Fruit fly (Drosophila melanogaster) whole organism, embryonic: ENCODE data around the gene LSm3.

Source experiments
- CG11247 ChIP-seq: fragments of 200-800 bp; sonication (Bioruptor generic); IDR thresholded peaks from 2 replicates; pipeline ENCODE4 v1.3.6; 2022; ENCODE audit warnings: missing biosample characterization, missing genetic modification characterization
- CG11723 ChIP-seq: fragments of 200-800 bp; sonication (Bioruptor generic); optimal IDR thresholded peaks from 2 replicates; lab custom pipeline; 2017; ENCODE audit warnings: missing biosample characterization, mild to moderate bottlenecking, missing genetic modification characterization
- CG12769 ChIP-seq: fragments of 200-800 bp; sonication (Bioruptor generic); optimal IDR thresholded peaks from 2 replicates; lab custom pipeline; 2019; ENCODE audit warnings: missing biosample characterization, mild to moderate bottlenecking, missing genetic modification characterization, moderate library complexity
- CG15514 ChIP-seq: fragments of 200-800 bp; sonication (Bioruptor generic); optimal IDR thresholded peaks from 3 replicates; lab custom pipeline; 2017; ENCODE audit warnings: missing biosample characterization, missing genetic modification characterization, mild to moderate bottlenecking, moderate library complexity, missing genetic modification reagents
- CG16863 ChIP-seq: fragments of 200-800 bp; sonication (Bioruptor generic); optimal IDR thresholded peaks from 3 replicates; lab custom pipeline; 2016; ENCODE audit warnings: missing biosample characterization, missing genetic modification characterization
- CG17912 ChIP-seq: fragments of 200-800 bp; sonication (Bioruptor generic); optimal IDR thresholded peaks from 2 replicates; lab custom pipeline; 2018; ENCODE audit warnings: missing biosample characterization, mild to moderate bottlenecking, missing genetic modification characterization
- CG18262 ChIP-seq: fragments of 200-800 bp; optimal IDR thresholded peaks from 3 replicates; lab custom pipeline; 2019; ENCODE audit warnings: missing biosample characterization, mild to moderate bottlenecking, missing genetic modification characterization, moderate library complexity
- CG1832 ChIP-seq: fragments of 200-800 bp; sonication (Bioruptor generic); optimal IDR thresholded peaks from 2 replicates; lab custom pipeline; 2017; ENCODE audit warnings: missing biosample characterization, mild to moderate bottlenecking, missing genetic modification characterization, inconsistent platforms
- CG2199 ChIP-seq: fragments of 200-800 bp; sonication (Bioruptor generic); IDR thresholded peaks from 3 replicates; pipeline ENCODE4 v1.3.6; 2022; ENCODE audit warnings: missing biosample characterization, missing genetic modification characterization
- CG30403 ChIP-seq: fragments of 200-800 bp; sonication (Bioruptor generic); optimal IDR thresholded peaks from 3 replicates; lab custom pipeline; 2016; ENCODE audit warnings: missing biosample characterization, missing genetic modification characterization
- CG31388 ChIP-seq: fragments of 200-800 bp; sonication (Bioruptor generic); optimal IDR thresholded peaks from 2 replicates; lab custom pipeline; 2016; ENCODE audit warnings: missing biosample characterization, missing genetic modification characterization
- CG3847 ChIP-seq: fragments of 200-800 bp; sonication (Bioruptor generic); IDR thresholded peaks from 2 replicates; pipeline ENCODE4 v1.3.6; 2022; ENCODE audit warnings: missing biosample characterization, missing genetic modification characterization
- CG4282 ChIP-seq: fragments of 200-800 bp; sonication (Bioruptor generic); optimal IDR thresholded peaks from 2 replicates; lab custom pipeline; 2016; ENCODE audit warnings: missing biosample characterization, missing genetic modification characterization
- CG4404 ChIP-seq: fragments of 200-800 bp; sonication (Bioruptor generic); IDR thresholded peaks from 2 replicates; pipeline ENCODE4 v1.3.6; 2022; ENCODE audit warnings: missing biosample characterization, missing genetic modification characterization
- CG5953 ChIP-seq: fragments of 200-800 bp; sonication (Bioruptor generic); IDR thresholded peaks from 2 replicates; pipeline ENCODE4 v1.3.6; 2022; ENCODE audit warnings: missing biosample characterization, missing genetic modification characterization
- CG6689 ChIP-seq: fragments of 200-800 bp; sonication (Bioruptor generic); IDR thresholded peaks from 2 replicates; pipeline ENCODE4 v1.3.6; 2022; ENCODE audit warnings: missing biosample characterization, missing genetic modification characterization
- CG6854 ChIP-seq: fragments of 200-800 bp; sonication (Bioruptor generic); optimal IDR thresholded peaks from 3 replicates; lab custom pipeline; 2017; ENCODE audit warnings: missing biosample characterization, mild to moderate bottlenecking, missing genetic modification characterization
- CG7963 ChIP-seq: fragments of 200-800 bp; sonication (Bioruptor generic); IDR thresholded peaks from 3 replicates; pipeline ENCODE4 v1.3.6; 2022; ENCODE audit warnings: missing biosample characterization, missing genetic modification characterization; ENCODE audit not compliant: partially characterized antibody
- CG9932 ChIP-seq: fragments of 200-800 bp; sonication (Bioruptor generic); IDR thresholded peaks from 2 replicates; pipeline ENCODE4 v1.3.6; 2022; ENCODE audit warnings: missing biosample characterization, missing genetic modification characterization
- Dbx ChIP-seq: fragments of 200-800 bp; sonication (Bioruptor generic); IDR thresholded peaks from 3 replicates; pipeline ENCODE4 v1.3.6; 2022; ENCODE audit warnings: missing biosample characterization, missing genetic modification characterization
- Dip3 ChIP-seq: fragments of 200-800 bp; sonication (Bioruptor generic); optimal IDR thresholded peaks from 3 replicates; lab custom pipeline; 2016; ENCODE audit warnings: missing biosample characterization, missing genetic modification characterization
- Drgx ChIP-seq: fragments of 200-800 bp; sonication (Bioruptor generic); IDR thresholded peaks from 2 replicates; pipeline ENCODE4 v1.3.6; 2022; ENCODE audit warnings: missing biosample characterization, missing genetic modification characterization
- Fer3 ChIP-seq: fragments of 200-800 bp; sonication (Bioruptor generic); optimal IDR thresholded peaks from 2 replicates; lab custom pipeline; 2018; ENCODE audit warnings: missing biosample characterization, mild to moderate bottlenecking, missing genetic modification characterization, moderate library complexity
- HLH54F ChIP-seq: fragments of 200-800 bp; sonication (Bioruptor generic); optimal IDR thresholded peaks from 3 replicates; lab custom pipeline; 2016; ENCODE audit warnings: missing biosample characterization, missing genetic modification characterization
- Lhr ChIP-seq: fragments of 200-800 bp; sonication (Bioruptor generic); optimal IDR thresholded peaks from 3 replicates; lab custom pipeline; 2017; ENCODE audit warnings: mild to moderate bottlenecking, missing biosample characterization, missing genetic modification reagents, missing genetic modification characterization
- Mad ChIP-seq: fragments of 200-800 bp; sonication (Bioruptor generic); optimal IDR thresholded peaks from 2 replicates; lab custom pipeline; 2016; ENCODE audit warnings: missing biosample characterization, missing genetic modification characterization
- Myb ChIP-seq: fragments of 200-800 bp; sonication (Bioruptor generic); optimal IDR thresholded peaks from 2 replicates; lab custom pipeline; 2016; ENCODE audit warnings: missing biosample characterization, missing genetic modification characterization
- NFAT ChIP-seq: fragments of 200-800 bp; sonication (Bioruptor generic); IDR thresholded peaks from 2 replicates; pipeline ENCODE4 v1.3.6; 2022; ENCODE audit warnings: missing biosample characterization, missing genetic modification characterization
- Pdp1 ChIP-seq, 2 experiments: fragments of 200-800 bp; sonication (Bioruptor generic); optimal IDR thresholded peaks; 3 replicates each; lab custom pipeline; 2016; ENCODE audit warnings: missing biosample characterization in 2 of 2, missing genetic modification characterization in 2 of 2, mild to moderate bottlenecking in 1 of 2, moderate library complexity in 1 of 2
- Scr ChIP-seq: fragments of 200-800 bp; sonication (Bioruptor generic); IDR thresholded peaks from 2 replicates; pipeline ENCODE4 v1.3.6; 2022; ENCODE audit warnings: missing biosample characterization, missing genetic modification characterization; ENCODE audit not compliant: partially characterized antibody
- Tbp ChIP-seq: fragments of >200 bp; optimal IDR thresholded peaks from 2 replicates; lab custom pipeline; 2018; ENCODE audit warnings: missing biosample characterization, missing genetic modification characterization
- Usf ChIP-seq: fragments of 200-800 bp; sonication (Bioruptor generic); optimal IDR thresholded peaks from 2 replicates; lab custom pipeline; 2017; ENCODE audit warnings: missing genotype, missing biosample characterization, missing genetic modification characterization
- Xbp1 ChIP-seq: fragments of 200-800 bp; sonication (Bioruptor generic); optimal IDR thresholded peaks from 3 replicates; lab custom pipeline; 2016; ENCODE audit warnings: missing biosample characterization, mild to moderate bottlenecking, missing genetic modification characterization
- corto ChIP-seq: fragments of 200-800 bp; sonication (Bioruptor generic); optimal IDR thresholded peaks from 2 replicates; lab custom pipeline; 2016; ENCODE audit warnings: missing biosample characterization, mild to moderate bottlenecking, missing genetic modification characterization, moderate library complexity
- crc ChIP-seq: fragments of 200-800 bp; sonication (Bioruptor generic); optimal IDR thresholded peaks from 2 replicates; lab custom pipeline; 2016; ENCODE audit warnings: missing biosample characterization, missing genetic modification characterization
- eyg ChIP-seq: fragments of 200-800 bp; sonication (Bioruptor generic); optimal IDR thresholded peaks from 3 replicates; lab custom pipeline; 2016; ENCODE audit warnings: missing biosample characterization, missing genetic modification characterization
- fd64A ChIP-seq: fragments of 200-800 bp; sonication (Bioruptor generic); optimal IDR thresholded peaks from 3 replicates; lab custom pipeline; 2018; ENCODE audit warnings: missing biosample characterization, mild to moderate bottlenecking, missing genetic modification characterization
- fd96Cb ChIP-seq: fragments of 200-800 bp; sonication (Bioruptor generic); optimal IDR thresholded peaks from 2 replicates; lab custom pipeline; 2018; ENCODE audit warnings: missing biosample characterization, mild to moderate bottlenecking, missing genetic modification characterization, moderate library complexity
- jigr1 ChIP-seq: fragments of 200-800 bp; sonication (Bioruptor generic); IDR thresholded peaks from 3 replicates; pipeline ENCODE4 v1.3.6; 2022; ENCODE audit warnings: missing biosample characterization, missing genetic modification characterization
- jumu ChIP-seq: fragments of 200-800 bp; sonication (Bioruptor generic); optimal IDR thresholded peaks from 3 replicates; lab custom pipeline; 2016; ENCODE audit warnings: missing biosample characterization, missing genetic modification characterization
- lola ChIP-seq, 3 experiments: fragments of >200 bp in 2 of 3; fragments of 200-800 bp in 1 of 3; sonication (Bioruptor generic) in 1 of 3; optimal IDR thresholded peaks; 2 replicates each; lab custom pipeline; 2017 to 2019; ENCODE audit warnings: missing biosample characterization in 3 of 3, missing genetic modification characterization in 3 of 3, mild to moderate bottlenecking in 1 of 3, moderate library complexity in 1 of 3
- nerfin-2 ChIP-seq: fragments of 200-800 bp; sonication (Bioruptor generic); IDR thresholded peaks from 2 replicates; pipeline ENCODE4 v1.3.6; 2022; ENCODE audit warnings: missing biosample characterization, missing genetic modification characterization; ENCODE audit not compliant: partially characterized antibody
- oc ChIP-seq: fragments of 200-800 bp; sonication (Bioruptor generic); optimal IDR thresholded peaks from 2 replicates; lab custom pipeline; 2018; ENCODE audit warnings: missing biosample characterization, mild to moderate bottlenecking, missing genetic modification characterization, moderate library complexity
- pho ChIP-seq: fragments of 200-800 bp; sonication (Bioruptor generic); optimal IDR thresholded peaks from 2 replicates; lab custom pipeline; 2016; ENCODE audit warnings: missing biosample characterization, missing genetic modification characterization
- run ChIP-seq: fragments of 200-800 bp; sonication (Bioruptor generic); optimal IDR thresholded peaks from 3 replicates; lab custom pipeline; 2018; ENCODE audit warnings: missing biosample characterization, mild to moderate bottlenecking, missing genetic modification characterization
- sens ChIP-seq: fragments of 200-800 bp; sonication (Bioruptor generic); peaks from one replicate; lab custom pipeline; 2016; ENCODE audit warnings: missing biosample characterization, missing genetic modification characterization
- sima ChIP-seq: fragments of 200-800 bp; sonication (Bioruptor generic); optimal IDR thresholded peaks from 2 replicates; lab custom pipeline; 2016; ENCODE audit warnings: missing biosample characterization, missing genetic modification characterization
- toy ChIP-seq: fragments of 200-800 bp; sonication (Bioruptor generic); IDR thresholded peaks from 2 replicates; pipeline ENCODE4 v1.3.6; 2022; ENCODE audit warnings: missing biosample characterization, missing genetic modification characterization
- ttk ChIP-seq: fragments of 200-800 bp; sonication (Bioruptor generic); IDR thresholded peaks from 2 replicates; pipeline ENCODE4 v2.1.2; 2022; ENCODE audit warnings: missing biosample characterization, missing genetic modification characterization
- zen ChIP-seq: fragments of 200-800 bp; sonication (Bioruptor generic); optimal IDR thresholded peaks from 3 replicates; lab custom pipeline; 2018; ENCODE audit warnings: missing biosample characterization, mild to moderate bottlenecking, missing genetic modification characterization, moderate library complexity
- zf30C ChIP-seq: fragments of 200-800 bp; sonication (Bioruptor generic); optimal IDR thresholded peaks from 3 replicates; lab custom pipeline; 2018; ENCODE audit warnings: missing biosample characterization, mild to moderate bottlenecking, missing genetic modification characterization

LSm3 gene

dm6 chr3R:23986479-23986930 is 9.6 kb upstream of the LSm3 start, which contains the start of the genes CG13603 and CG5902 (continued):
- TF ChIP-seq Dbx (GFP tag; lab: Robert Waterston, UW) (peak; percentile 77), crc (GFP tag; lab: Kevin White, UChicago) (no peak), fd64A (GFP tag; lab: Kevin White, UChicago) (no peak), CG11247 (GFP tag; lab: Robert Waterston, UW) (0 out of 2 replicates have a peak, but pooled peaks have one; percentile 22), CG4404 (GFP tag; lab: Robert Waterston, UW) (no peak; the same call in 1 of the 2 replicates), CG2199 (GFP tag; lab: Robert Waterston, UW) (0 out of 3 replicates have a peak, but pooled peaks have one; percentile 31), Myb (GFP tag; lab: Kevin White, UChicago) (peak; percentile 47), Fer3 (no peak), run (tag; lab: Kevin White, UChicago) (no peak), Lhr (GFP tag; lab: Kevin White, UChicago) (no peak), CG6689 (no peak), nerfin-2 (GFP tag; lab: Robert Waterston, UW) (peak; percentile 63; the same call in 1 of the 2 replicates), CG6854 (no peak), CG3847 (peak; percentile 67), Drgx (GFP tag; lab: Robert Waterston, UW) (peak; percentile 42; the same call in 1 of the 2 replicates), sens (GFP tag; lab: Kevin White, UChicago) (no peak), CG30403 (GFP tag; lab: Kevin White, UChicago) (peak; percentile 64), CG1832 (GFP tag; lab: Kevin White, UChicago) (no peak), CG4282 (peak; percentile 60), Dip3 (GFP tag; lab: Kevin White, UChicago) (peak; percentile 35), CG17912 (no peak), CG15514 (GFP tag; lab: Kevin White, UChicago) (peak; percentile 73), corto (no peak), ttk (GFP tag; lab: Robert Waterston, UW) (no peak), sima (GFP tag; lab: Kevin White, UChicago) (no peak), jumu (GFP tag; lab: Kevin White, UChicago) (peak; percentile 60), CG5953 (no peak), CG16863 (GFP tag; lab: Kevin White, UChicago) (peak; percentile 41), toy (GFP tag; lab: Robert Waterston, UW) (no peak), CG9932 (GFP tag; lab: Robert Waterston, UW) (peak; percentile 76), CG18262 (tag; lab: Kevin White, UChicago) (peak; percentile 16), Usf (GFP tag; lab: Kevin White, UChicago) (no peak), zen (tag; lab: Kevin White, UChicago) (peak; percentile 44), Scr (GFP tag; lab: Robert Waterston, UW) (peak; percentile 82), Xbp1 (GFP tag; lab: Kevin White, UChicago) (peak; percentile 64), Mad (GFP tag; lab: Kevin White, UChicago) (peak; percentile 35), CG31388 (no peak), NFAT (GFP tag; lab: Robert Waterston, UW) (0 out of 2 replicates have a peak, but pooled peaks have one; percentile 54), CG11723 (GFP tag; lab: Kevin White, UChicago) (no peak), Pdp1 (GFP tag; optimal IDR thresholded peaks at IDR 0.05; lab: Kevin White, UChicago) (peak in 1 of 2 experiments; percentile 39), CG12769 (tag; lab: Kevin White, UChicago) (no peak), HLH54F (GFP tag; lab: Kevin White, UChicago) (peak; percentile 63), eyg (GFP tag; lab: Kevin White, UChicago) (no peak), fd96Cb (tag; lab: Kevin White, UChicago) (no peak), Tbp (GFP tag; lab: Kevin White, UChicago) (no peak), oc (tag; lab: Kevin White, UChicago) (peak; percentile 34), jigr1 (no peak), pho (GFP tag; lab: Kevin White, UChicago) (peak; percentile 52), lola (GFP tag; optimal IDR thresholded peaks at IDR 0.05; lab: Kevin White, UChicago) (no peak), zf30C (GFP tag; lab: Kevin White, UChicago) (no peak), CG7963 (GFP tag; lab: Robert Waterston, UW) (peak; percentile 57; the same call in 1 of the 3 replicates)
